Worm (Caenorhabditis elegans): ENCODE results near the gene nep-25.

- TF ChIP-seq elt-3 (tag; optimal IDR thresholded peaks at IDR 0.05) = no peak
- no peak for TF ChIP-seq mab-5 (tag; optimal IDR thresholded peaks at IDR 0.05)
- no peak for TF ChIP-seq ztf-11 (tag; optimal IDR thresholded peaks at IDR 0.05)
- TF ChIP-seq nhr-76 (tag; optimal IDR thresholded peaks at IDR 0.05) = no peak
- no peak for TF ChIP-seq ceh-43 (GFP tag; optimal IDR thresholded peaks at IDR 0.05)
- no peak for TF ChIP-seq ceh-83 (GFP tag; optimal IDR thresholded peaks at IDR 0.05)
- no peak for TF ChIP-seq nhr-237 (tag; optimal IDR thresholded peaks at IDR 0.05)
- no peak for TF ChIP-seq mls-2 (tag; optimal IDR thresholded peaks at IDR 0.05)
- TF ChIP-seq elt-1 (tag; optimal IDR thresholded peaks at IDR 0.05; ENCODE audit: borderline replicate concordance, insufficient read depth) = no peak
- TF ChIP-seq ces-1 (GFP tag; optimal IDR thresholded peaks at IDR 0.05) = no peak
Observed at ce11 chrII:5806563-5806962, 35.5 kb upstream of the nep-25 start.
